Worm (Caenorhabditis elegans): ENCODE data around the gene F20E11.18.
"Not testable (repeated sequence)": the region's sequence is repeated elsewhere in the genome, so short reads cannot be mapped to it uniquely, and the experiment has no call there.

DNA sequence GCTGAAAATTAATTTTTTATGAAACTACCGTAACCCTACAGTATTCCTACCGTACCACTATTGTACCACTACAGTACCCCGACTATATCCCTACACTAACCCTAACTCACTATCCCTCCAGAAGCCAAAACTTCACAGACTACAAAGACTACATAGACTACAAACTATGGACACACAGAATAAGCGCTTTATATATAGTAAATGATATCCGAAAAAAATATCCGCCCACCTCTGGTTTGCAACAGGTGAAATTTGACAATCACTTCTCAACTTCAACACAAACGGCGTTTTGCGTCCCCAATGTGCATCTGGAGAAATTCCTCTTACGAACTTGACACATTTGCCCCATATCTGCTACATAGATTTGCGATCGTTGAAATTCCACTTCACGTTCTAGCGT, 26.4 kb downstream of the F20E11.18 start, which contains the start of gene srh-132:
- not testable (repeated sequence) for TF ChIP-seq ceh-83 (GFP tag; optimal IDR thresholded peaks at IDR 0.05); mep-1 (tag; optimal IDR thresholded peaks at IDR 0.05); pha-4 (tag; optimal IDR thresholded peaks at IDR 0.05); blmp-1 (tag; optimal IDR thresholded peaks at IDR 0.05); lsy-2 (tag; optimal IDR thresholded peaks at IDR 0.05); nhr-237 (tag; optimal IDR thresholded peaks at IDR 0.05); nhr-28 (tag; optimal IDR thresholded peaks at IDR 0.05); hlh-1 (tag; optimal IDR thresholded peaks at IDR 0.05)

All from whole organism, mixed stage, embryonic.